Fruit fly (Drosophila melanogaster) S2 (cell line): Measurements from ENCODE around the gene Ugt307A1.

Experiments used
- CG8478 ChIP-seq: fragments of >200 bp; optimal IDR thresholded peaks from 2 replicates; lab custom pipeline; 2018
- CTCF ChIP-seq, 2 experiments: fragments of >200 bp; optimal IDR thresholded peaks; 2 replicates each; lab custom pipeline; 2018

DNA sequence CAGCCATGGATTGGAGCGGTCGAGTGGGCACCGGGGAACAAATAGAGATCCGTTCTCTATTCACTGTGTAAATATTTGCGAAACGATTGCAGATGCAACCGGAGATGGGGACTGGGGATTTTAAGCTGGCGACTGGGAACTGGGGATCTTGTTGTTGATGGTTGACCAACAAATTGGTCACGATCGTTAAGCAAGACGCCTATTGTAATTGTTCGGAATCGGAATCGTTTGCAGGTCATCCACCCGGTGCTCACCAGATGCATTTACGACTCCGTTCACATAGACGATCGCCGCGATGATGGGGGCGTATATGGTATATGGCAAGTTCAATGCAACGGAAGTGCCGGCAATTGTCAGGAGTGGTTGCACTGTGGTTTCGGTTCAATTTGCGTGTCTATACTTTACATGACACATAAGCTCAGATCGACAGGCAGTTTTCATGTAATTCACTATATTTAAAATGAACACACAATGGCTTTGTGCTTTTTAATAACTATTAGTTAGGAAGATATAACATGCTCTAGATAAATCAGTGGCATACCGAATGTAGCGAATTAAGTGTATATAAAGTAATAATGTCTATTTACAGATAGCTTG, 50.5 kb downstream of the Ugt307A1 start:
- TF ChIP-seq CTCF (optimal IDR thresholded peaks at IDR 0.05; lab: Kevin White, UChicago) (no peak), CG8478 (lab: Kevin White, UChicago) (no peak)
